Worm (Caenorhabditis elegans): ENCODE measurements around the gene pygo-1.
"Not testable (repeated sequence)": the region's sequence is repeated elsewhere in the genome, so short reads cannot be mapped to it uniquely, and the experiment has no call there.

pygo-1 gene

ce11 chrIV:5045389-5045788, 37.7 kb upstream of the pygo-1 start, which contains the start of gene hot-9:
hot-9 (minus strand) TSS chrIV:5045489.
- TF ChIP-seq ceh-9 (tag; optimal IDR thresholded peaks at IDR 0.05) (no peak), eyg-1 (tag; optimal IDR thresholded peaks at IDR 0.05) (no peak), ceh-24 (tag; optimal IDR thresholded peaks at IDR 0.05) (no peak), unc-86 (tag; optimal IDR thresholded peaks at IDR 0.05) (no peak), ama-1 (optimal IDR thresholded peaks at IDR 0.05) (no peak), tbx-2 (tag; optimal IDR thresholded peaks at IDR 0.05) (no peak), ceh-2 (tag; optimal IDR thresholded peaks at IDR 0.05) (no peak), K09A11.1 (tag; optimal IDR thresholded peaks at IDR 0.05; ENCODE audit: insufficient read depth) (no peak)

DNA sequence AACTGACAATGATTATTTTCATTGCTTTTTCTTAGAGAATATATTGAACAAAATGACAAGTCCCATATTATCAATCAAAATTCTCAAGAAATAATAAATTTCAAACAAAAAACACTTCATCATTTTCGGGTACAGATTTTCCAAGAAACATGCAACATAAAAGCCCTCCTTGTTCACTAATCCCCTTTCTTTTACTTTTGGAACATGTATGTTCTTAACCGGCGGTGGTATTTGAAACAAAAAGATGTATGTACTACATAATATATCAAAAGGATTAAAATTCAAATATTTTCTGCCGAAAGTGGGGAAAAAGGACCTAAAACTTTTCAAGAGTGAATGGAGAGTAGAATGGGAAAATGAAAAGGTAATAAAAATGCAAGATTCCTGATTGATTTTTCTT, 28.8 kb upstream of the pygo-1 start:
- TF ChIP-seq elt-2 (tag; optimal IDR thresholded peaks at IDR 0.05), result no peak

DNA sequence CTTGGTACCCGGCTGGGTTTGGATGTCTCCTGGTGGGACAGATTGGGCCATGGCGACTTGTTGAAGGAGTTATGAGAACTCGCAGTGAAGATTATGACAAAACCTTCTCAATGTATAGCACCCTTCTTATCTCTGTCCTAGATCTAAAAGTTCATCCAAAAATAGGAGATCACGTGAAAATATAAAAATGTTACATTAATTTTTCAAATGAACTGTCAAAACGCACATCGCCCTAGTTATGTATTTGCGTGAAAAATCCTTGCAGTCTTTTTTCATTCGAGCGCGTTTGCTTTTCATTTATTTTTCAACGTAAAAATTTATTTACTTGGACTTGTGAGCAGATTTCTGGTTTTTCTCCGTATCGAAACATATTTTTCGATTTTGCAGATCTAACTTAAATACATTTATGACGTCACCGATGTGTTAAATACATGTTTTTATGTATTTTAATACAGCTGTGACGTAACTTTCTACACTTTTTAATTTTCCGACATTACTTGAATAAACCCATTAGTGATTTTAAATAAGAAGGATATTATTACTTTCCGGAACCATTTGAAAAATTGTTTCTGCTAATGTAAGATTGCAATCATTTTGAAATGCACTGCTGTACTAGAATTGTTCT, 27.0 kb upstream of the pygo-1 start, which contains the start of gene msp-55:
Gene msp-55, minus strand, starts transcription at position 51 of the 625 bp plus-strand sequence.
- TF ChIP-seq ceh-22 (tag; optimal IDR thresholded peaks at IDR 0.05) (no peak), ref-2 (tag; optimal IDR thresholded peaks at IDR 0.05) (no peak), fkh-6 (tag; optimal IDR thresholded peaks at IDR 0.05) (no peak), hlh-6 (tag; optimal IDR thresholded peaks at IDR 0.05) (no peak), syd-9 (tag; optimal IDR thresholded peaks at IDR 0.05) (no peak), madf-2 (tag; optimal IDR thresholded peaks at IDR 0.05) (no peak), pqm-1 (tag; optimal IDR thresholded peaks at IDR 0.05) (no peak), ceh-19 (GFP tag; optimal IDR thresholded peaks at IDR 0.05) (no peak), che-1 (tag; optimal IDR thresholded peaks at IDR 0.05) (no peak), ceh-24 (tag; optimal IDR thresholded peaks at IDR 0.05) (no peak), pha-2 (tag; optimal IDR thresholded peaks at IDR 0.05) (no peak), pax-1 (tag; optimal IDR thresholded peaks at IDR 0.05) (no peak)

DNA sequence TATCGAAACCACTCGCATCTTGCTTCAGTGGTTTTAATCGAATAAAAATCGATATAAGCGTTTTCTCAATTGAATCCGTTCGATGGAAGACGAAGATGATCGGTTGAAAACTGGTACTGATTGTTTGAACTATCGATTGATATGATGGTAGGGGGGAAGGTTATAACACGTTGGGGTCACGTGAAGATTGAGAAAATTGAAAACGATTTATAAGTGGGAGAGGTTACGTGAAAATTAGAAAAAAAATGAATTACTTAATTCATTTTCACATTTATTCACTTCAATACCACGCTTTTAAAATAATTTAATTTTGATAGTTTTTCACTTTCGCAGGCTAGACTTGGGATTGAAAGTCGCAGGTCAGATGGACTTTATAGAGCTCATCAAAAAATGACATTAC, 22.1 kb upstream of the pygo-1 start, which contains the start of gene C09B9.7:
Gene C09B9.7, minus strand, starts transcription at position 101 of the 400 bp plus-strand sequence.
- TF ChIP-seq ref-2 (tag; optimal IDR thresholded peaks at IDR 0.05) (no peak), dve-1 (tag; optimal IDR thresholded peaks at IDR 0.05) (no peak), zip-5 (tag; optimal IDR thresholded peaks at IDR 0.05) (no peak), ceh-24 (tag; optimal IDR thresholded peaks at IDR 0.05) (no peak), ztf-16 (tag; optimal IDR thresholded peaks at IDR 0.05) (no peak), ceh-2 (tag; optimal IDR thresholded peaks at IDR 0.05) (no peak), unc-42 (tag; optimal IDR thresholded peaks at IDR 0.05) (no peak), pag-3 (tag; optimal IDR thresholded peaks at IDR 0.05; ENCODE audit: borderline replicate concordance) (no peak), ceh-14 (tag; optimal IDR thresholded peaks at IDR 0.05) (no peak), T23F11.4 (GFP tag; optimal IDR thresholded peaks at IDR 0.05) (no peak), gmeb-2 (tag; optimal IDR thresholded peaks at IDR 0.05) (no peak), sox-4 (tag; optimal IDR thresholded peaks at IDR 0.05) (no peak)

DNA sequence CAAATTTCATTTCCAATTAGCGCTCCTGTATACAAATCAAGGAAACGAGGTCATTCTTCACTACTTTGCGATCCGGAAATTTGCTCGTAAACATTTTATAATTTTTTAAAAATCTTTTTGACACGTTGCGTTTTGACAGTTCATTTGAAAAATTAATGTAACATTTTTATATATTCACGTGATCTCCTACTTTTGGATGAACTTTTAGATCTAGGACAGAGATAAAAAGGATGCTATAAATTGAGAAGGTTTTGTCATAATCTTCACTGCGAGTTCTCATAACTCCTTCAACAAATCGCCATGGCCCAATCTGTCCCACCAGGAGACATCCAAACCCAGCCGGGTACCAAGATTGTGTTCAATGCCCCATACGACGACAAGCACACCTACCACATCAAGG, 20.8 kb upstream of the pygo-1 start, which contains the start of gene msp-57:
Gene msp-57, plus strand, starts transcription at position 301 of the 400 bp plus-strand sequence.
- not testable (repeated sequence) for TF ChIP-seq unc-42, hlh-8, ceh-34 (tag; optimal IDR thresholded peaks at IDR 0.05)

ce11 chrIV:5063297-5063696, 19.8 kb upstream of the pygo-1 start:
- no peak for TF ChIP-seq syd-9 (tag; optimal IDR thresholded peaks at IDR 0.05)
- TF ChIP-seq C08G9.2 (tag; optimal IDR thresholded peaks at IDR 0.05), result no peak
- no peak for TF ChIP-seq fax-1 (tag; optimal IDR thresholded peaks at IDR 0.05)
- TF ChIP-seq lim-6 (tag; optimal IDR thresholded peaks at IDR 0.05), result no peak
- TF ChIP-seq rnt-1 (tag; optimal IDR thresholded peaks at IDR 0.05), result no peak
- TF ChIP-seq K09A11.1 (tag; optimal IDR thresholded peaks at IDR 0.05; ENCODE audit: insufficient read depth), result no peak
- no peak for TF ChIP-seq nhr-11 (tag; optimal IDR thresholded peaks at IDR 0.05)
- TF ChIP-seq ets-4 (tag; optimal IDR thresholded peaks at IDR 0.05), result no peak
- no peak for TF ChIP-seq ceh-34 (tag; optimal IDR thresholded peaks at IDR 0.05)
- no peak for TF ChIP-seq dmd-4 (tag; optimal IDR thresholded peaks at IDR 0.05; ENCODE audit: borderline replicate concordance)
- TF ChIP-seq ceh-18 (tag; optimal IDR thresholded peaks at IDR 0.05), result no peak
- TF ChIP-seq fkh-10 (GFP tag; optimal IDR thresholded peaks at IDR 0.05), result no peak
- no peak for TF ChIP-seq ceh-31 (tag; optimal IDR thresholded peaks at IDR 0.05)

Data from whole organism, late embryonic.